Worm (Caenorhabditis elegans): ENCODE data around the gene egl-15.

egl-15 gene

ce11 chrX:11031047-11031695 is 15.0 kb downstream of the egl-15 start:
- TF ChIP-seq tbx-2 (tag; optimal IDR thresholded peaks at IDR 0.05) (peak; percentile 90), daf-12 (tag; optimal IDR thresholded peaks at IDR 0.05) (no peak), hmg-11 (tag; optimal IDR thresholded peaks at IDR 0.05) (peak; percentile 99), lin-39 (tag; optimal IDR thresholded peaks at IDR 0.05) (peak; percentile 47), eor-1 (tag; optimal IDR thresholded peaks at IDR 0.05) (no peak), egl-27 (tag; optimal IDR thresholded peaks at IDR 0.05) (peak; percentile 76), nhr-237 (tag; optimal IDR thresholded peaks at IDR 0.05) (peak; percentile 15), nhr-11 (tag; optimal IDR thresholded peaks at IDR 0.05) (peak; percentile 67), nhr-23 (tag; optimal IDR thresholded peaks at IDR 0.05) (peak; percentile 85), unc-39 (tag; optimal IDR thresholded peaks at IDR 0.05) (no peak), elt-1 (tag; optimal IDR thresholded peaks at IDR 0.05) (peak; percentile 47), elt-2 (tag; optimal IDR thresholded peaks at IDR 0.05) (peak; percentile 74), elt-3 (tag; optimal IDR thresholded peaks at IDR 0.05) (peak in 2 of 3 experiments; percentile 2 to 3), fkh-2 (tag; optimal IDR thresholded peaks at IDR 0.05) (no peak), nhr-67 (tag; optimal IDR thresholded peaks at IDR 0.05) (peak; percentile 49), ceh-28 (tag; optimal IDR thresholded peaks at IDR 0.05) (peak; percentile 82), ceh-9 (tag; optimal IDR thresholded peaks at IDR 0.05) (no peak), sea-2 (GFP tag; optimal IDR thresholded peaks at IDR 0.05) (no peak), nhr-12 (tag; optimal IDR thresholded peaks at IDR 0.05) (no peak), pha-4 (tag; optimal IDR thresholded peaks at IDR 0.05) (peak; percentile 77), pqm-1 (tag; optimal IDR thresholded peaks at IDR 0.05) (no peak), nhr-43 (tag; optimal IDR thresholded peaks at IDR 0.05; ENCODE audit: poor library complexity, severe bottlenecking) (peak; percentile 88), lsy-12 (tag; optimal IDR thresholded peaks at IDR 0.05) (peak; percentile 79), R02D3.7 (tag; optimal IDR thresholded peaks at IDR 0.05) (peak; percentile 50), nhr-25 (tag; optimal IDR thresholded peaks at IDR 0.05) (peak; percentile 94), ceh-16 (tag; optimal IDR thresholded peaks at IDR 0.05) (no peak), ceh-82 (tag; optimal IDR thresholded peaks at IDR 0.05) (peak; percentile 51), snpc-4 (tag; optimal IDR thresholded peaks at IDR 0.05) (peak; percentile 5), ZK546.5 (tag; optimal IDR thresholded peaks at IDR 0.05) (no peak), nhr-77 (tag; optimal IDR thresholded peaks at IDR 0.05) (no peak), ztf-4 (tag; optimal IDR thresholded peaks at IDR 0.05) (peak; percentile 44), aly-2 (tag; optimal IDR thresholded peaks at IDR 0.05) (no peak), ztf-11 (tag; optimal IDR thresholded peaks at IDR 0.05) (no peak), lin-15B (tag; optimal IDR thresholded peaks at IDR 0.05) (peak; percentile 50), mml-1 (tag; optimal IDR thresholded peaks at IDR 0.05) (no peak), unc-62 (GFP tag; optimal IDR thresholded peaks at IDR 0.05) (peak; percentile 73), zag-1 (tag; optimal IDR thresholded peaks at IDR 0.05) (peak; percentile 73), mdl-1 (tag; optimal IDR thresholded peaks at IDR 0.05) (peak; percentile 56), skn-1 (tag; optimal IDR thresholded peaks at IDR 0.05) (peak; percentile 51), jun-1 (tag; optimal IDR thresholded peaks at IDR 0.05) (peak; percentile 89), egl-5 (tag; optimal IDR thresholded peaks at IDR 0.05) (peak; percentile 95), nfya-1 (tag; optimal IDR thresholded peaks at IDR 0.05; ENCODE audit: insufficient read depth) (peak; percentile 87), ama-1 (optimal IDR thresholded peaks at IDR 0.05) (peak; percentile 76), fos-1 (tag; optimal IDR thresholded peaks at IDR 0.05) (no peak), nhr-76 (tag; optimal IDR thresholded peaks at IDR 0.05) (peak; percentile 19), fkh-10 (GFP tag; optimal IDR thresholded peaks at IDR 0.05) (peak; percentile 0), nhr-28 (tag; optimal IDR thresholded peaks at IDR 0.05) (no peak)

All from whole organism, L3 larva.